Fruit fly (Drosophila melanogaster) whole organism, embryonic: Measurements from ENCODE around the gene Sym.

ENCODE experiments used
- ATbp ChIP-seq: fragments of 200-800 bp; sonication (Bioruptor generic); optimal IDR thresholded peaks from 2 replicates; lab custom pipeline; 2017; ENCODE audit warnings: missing biosample characterization, mild to moderate bottlenecking, missing genetic modification characterization, missing genetic modification reagents
- Aef1 ChIP-seq: fragments of 200-800 bp; sonication (Bioruptor generic); IDR thresholded peaks from 3 replicates; pipeline ENCODE4 v1.3.6; 2022; ENCODE audit warnings: missing biosample characterization, missing genetic modification characterization
- CG10209 ChIP-seq: fragments of 200-800 bp; sonication (Bioruptor generic); optimal IDR thresholded peaks from 3 replicates; lab custom pipeline; 2017; ENCODE audit warnings: missing biosample characterization, mild to moderate bottlenecking, missing genetic modification characterization, missing genetic modification reagents
- CG11093 ChIP-seq: fragments of 200-800 bp; sonication (Bioruptor generic); IDR thresholded peaks from 3 replicates; pipeline ENCODE4 v1.3.6; 2022; ENCODE audit warnings: missing biosample characterization, missing genetic modification characterization
- CG11398 ChIP-seq: fragments of 200-800 bp; sonication (Bioruptor generic); optimal IDR thresholded peaks from 2 replicates; lab custom pipeline; 2016; ENCODE audit warnings: missing biosample characterization, missing genetic modification characterization
- CG11695 ChIP-seq: fragments of 200-800 bp; sonication (Bioruptor generic); IDR thresholded peaks from 3 replicates; pipeline ENCODE4 v1.3.6; 2022; ENCODE audit warnings: missing biosample characterization, missing genetic modification characterization
- CG11696 ChIP-seq: fragments of 200-800 bp; sonication (Bioruptor generic); IDR thresholded peaks from 2 replicates; pipeline ENCODE4 v1.3.6; 2022; ENCODE audit warnings: missing biosample characterization, missing genetic modification characterization
- CG1233 ChIP-seq: fragments of 200-800 bp; sonication (Bioruptor generic); optimal IDR thresholded peaks from 4 replicates; lab custom pipeline; 2018; ENCODE audit warnings: missing biosample characterization, mild to moderate bottlenecking, missing genetic modification characterization
- CG13123 ChIP-seq: fragments of 200-800 bp; sonication (Bioruptor generic); optimal IDR thresholded peaks from 2 replicates; lab custom pipeline; 2016; ENCODE audit warnings: missing biosample characterization, missing genetic modification characterization
- CG13287 ChIP-seq: fragments of 200-800 bp; sonication (Bioruptor generic); IDR thresholded peaks from 2 replicates; pipeline ENCODE4 v1.3.6; 2022; ENCODE audit warnings: missing biosample characterization, missing genetic modification characterization; ENCODE audit not compliant: partially characterized antibody
- CG13296 ChIP-seq: fragments of 200-800 bp; sonication (Bioruptor generic); optimal IDR thresholded peaks from 3 replicates; lab custom pipeline; 2018; ENCODE audit warnings: missing biosample characterization, mild to moderate bottlenecking, missing genetic modification characterization
- CG16815 ChIP-seq: fragments of 200-800 bp; sonication (Bioruptor generic); optimal IDR thresholded peaks from 3 replicates; lab custom pipeline; 2017; ENCODE audit warnings: missing biosample characterization, mild to moderate bottlenecking, missing genetic modification characterization
- CG17568 ChIP-seq: fragments of 200-800 bp; sonication (Bioruptor generic); optimal IDR thresholded peaks from 2 replicates; lab custom pipeline; 2018; ENCODE audit warnings: missing biosample characterization, mild to moderate bottlenecking, missing genetic modification characterization, moderate library complexity
- CG30431 ChIP-seq: fragments of 200-800 bp; sonication (Bioruptor generic); optimal IDR thresholded peaks from 2 replicates; lab custom pipeline; 2017; ENCODE audit warnings: missing biosample characterization, missing genetic modification characterization
- CG32532 ChIP-seq: fragments of 200-800 bp; sonication (Bioruptor generic); IDR thresholded peaks from 2 replicates; pipeline ENCODE4 v1.3.6; 2022; ENCODE audit warnings: missing biosample characterization, missing genetic modification characterization
- CG3281 ChIP-seq: fragments of 200-800 bp; sonication (Bioruptor generic); optimal IDR thresholded peaks from 3 replicates; lab custom pipeline; 2017; ENCODE audit warnings: missing biosample characterization, mild to moderate bottlenecking, missing genetic modification characterization
- CG33213 ChIP-seq: fragments of 200-800 bp; sonication (Bioruptor generic); optimal IDR thresholded peaks from 3 replicates; lab custom pipeline; 2016; ENCODE audit warnings: missing biosample characterization, missing genetic modification characterization
- CG4282 ChIP-seq: fragments of 200-800 bp; sonication (Bioruptor generic); optimal IDR thresholded peaks from 2 replicates; lab custom pipeline; 2016; ENCODE audit warnings: missing biosample characterization, missing genetic modification characterization
- CG7963 ChIP-seq: fragments of 200-800 bp; sonication (Bioruptor generic); IDR thresholded peaks from 3 replicates; pipeline ENCODE4 v1.3.6; 2022; ENCODE audit warnings: missing biosample characterization, missing genetic modification characterization; ENCODE audit not compliant: partially characterized antibody
- CG7987 ChIP-seq: fragments of 200-800 bp; sonication (Bioruptor generic); optimal IDR thresholded peaks from 2 replicates; lab custom pipeline; 2018; ENCODE audit warnings: missing biosample characterization, mild to moderate bottlenecking, missing genetic modification characterization, moderate library complexity
- CG8281 ChIP-seq: fragments of 200-800 bp; sonication (Bioruptor generic); optimal IDR thresholded peaks from 2 replicates; lab custom pipeline; 2018; ENCODE audit warnings: missing biosample characterization, mild to moderate bottlenecking, missing genetic modification characterization, moderate library complexity
- CrebB ChIP-seq: fragments of 200-800 bp; sonication (Bioruptor generic); optimal IDR thresholded peaks from 3 replicates; lab custom pipeline; 2018; ENCODE audit warnings: missing biosample characterization, mild to moderate bottlenecking, missing genetic modification characterization
- Dek ChIP-seq: fragments of 200-800 bp; sonication (Bioruptor generic); optimal IDR thresholded peaks from 3 replicates; lab custom pipeline; 2019; ENCODE audit warnings: missing biosample characterization, mild to moderate bottlenecking, missing genetic modification characterization, moderate library complexity
- Ets65A ChIP-seq: fragments of 200-800 bp; sonication (Bioruptor generic); peaks from one replicate; lab custom pipeline; 2016; ENCODE audit warnings: missing biosample characterization, missing genetic modification characterization
- Fer3 ChIP-seq: fragments of 200-800 bp; sonication (Bioruptor generic); optimal IDR thresholded peaks from 2 replicates; lab custom pipeline; 2018; ENCODE audit warnings: missing biosample characterization, mild to moderate bottlenecking, missing genetic modification characterization, moderate library complexity
- HLH54F ChIP-seq: fragments of 200-800 bp; sonication (Bioruptor generic); optimal IDR thresholded peaks from 3 replicates; lab custom pipeline; 2016; ENCODE audit warnings: missing biosample characterization, missing genetic modification characterization
- HmgZ ChIP-seq: fragments of 200-800 bp; sonication (Bioruptor generic); optimal IDR thresholded peaks from 2 replicates; lab custom pipeline; 2018; ENCODE audit warnings: missing biosample characterization, mild to moderate bottlenecking, missing genetic modification characterization
- Max ChIP-seq: fragments of 200-800 bp; sonication (Bioruptor generic); optimal IDR thresholded peaks from 2 replicates; lab custom pipeline; 2016; ENCODE audit warnings: missing biosample characterization, mild to moderate bottlenecking, missing genetic modification characterization
- Rfx ChIP-seq: fragments of 200-800 bp; sonication (Bioruptor generic); IDR thresholded peaks from 2 replicates; pipeline ENCODE4 v1.3.6; 2022; ENCODE audit warnings: missing biosample characterization, missing genetic modification characterization
- Spps ChIP-seq: fragments of 200-800 bp; sonication (Bioruptor generic); optimal IDR thresholded peaks from 2 replicates; lab custom pipeline; 2018; ENCODE audit warnings: missing biosample characterization, mild to moderate bottlenecking, missing genetic modification characterization
- Ssrp ChIP-seq: fragments of 200-800 bp; sonication (Bioruptor generic); optimal IDR thresholded peaks from 2 replicates; lab custom pipeline; 2018; ENCODE audit warnings: missing biosample characterization, mild to moderate bottlenecking, missing genetic modification characterization, moderate library complexity
- aop ChIP-seq: fragments of 200-800 bp; sonication (Bioruptor generic); IDR thresholded peaks from 2 replicates; pipeline ENCODE4 v1.3.6; 2022; ENCODE audit warnings: missing biosample characterization, missing genetic modification characterization
- ap ChIP-seq: fragments of 200-800 bp; sonication (Bioruptor generic); IDR thresholded peaks from 2 replicates; pipeline ENCODE4 v1.3.6; 2022; ENCODE audit warnings: missing biosample characterization, missing genetic modification characterization
- bsh ChIP-seq, 2 experiments: fragments of 200-800 bp; sonication (Bioruptor generic); optimal IDR thresholded peaks; 2 replicates each; lab custom pipeline; 2017 to 2018; ENCODE audit warnings: mild to moderate bottlenecking in 2 of 2, missing biosample characterization in 2 of 2, missing genetic modification characterization in 2 of 2, moderate library complexity in 1 of 2
- cas ChIP-seq: fragments of 200-800 bp; sonication (Bioruptor generic); IDR thresholded peaks from 2 replicates; pipeline ENCODE4 v1.3.6; 2022; ENCODE audit warnings: missing biosample characterization, missing genetic modification characterization
- corto ChIP-seq: fragments of 200-800 bp; sonication (Bioruptor generic); optimal IDR thresholded peaks from 2 replicates; lab custom pipeline; 2016; ENCODE audit warnings: missing biosample characterization, mild to moderate bottlenecking, missing genetic modification characterization, moderate library complexity
- gem ChIP-seq: fragments of 200-800 bp; sonication (Bioruptor generic); optimal IDR thresholded peaks from 2 replicates; lab custom pipeline; 2019; ENCODE audit warnings: missing biosample characterization, mild to moderate bottlenecking, missing genetic modification characterization, moderate library complexity
- ken ChIP-seq: fragments of 200-800 bp; sonication (Bioruptor generic); IDR thresholded peaks from 3 replicates; pipeline ENCODE4 v1.3.6; 2022; ENCODE audit warnings: missing biosample characterization, missing genetic modification characterization
- klu ChIP-seq: fragments of 200-800 bp; sonication (Bioruptor generic); IDR thresholded peaks from 2 replicates; pipeline ENCODE4 v1.3.6; 2022; ENCODE audit warnings: missing biosample characterization, missing genetic modification characterization
- luna ChIP-seq: fragments of 200-800 bp; sonication (Bioruptor generic); optimal IDR thresholded peaks from 2 replicates; lab custom pipeline; 2016; ENCODE audit warnings: missing biosample characterization, missing genetic modification characterization
- mld ChIP-seq: fragments of 200-800 bp; sonication (Bioruptor generic); IDR thresholded peaks from 3 replicates; pipeline ENCODE4 v1.3.6; 2022; ENCODE audit warnings: missing biosample characterization, missing genetic modification characterization; ENCODE audit not compliant: partially characterized antibody
- nau ChIP-seq: fragments of 200-800 bp; sonication (Bioruptor generic); optimal IDR thresholded peaks from 3 replicates; lab custom pipeline; 2017; ENCODE audit warnings: missing biosample characterization, mild to moderate bottlenecking, missing genetic modification characterization, missing genetic modification reagents
- phol ChIP-seq: fragments of 200-800 bp; sonication (Bioruptor generic); optimal IDR thresholded peaks from 3 replicates; lab custom pipeline; 2018; ENCODE audit warnings: missing biosample characterization, mild to moderate bottlenecking, missing genetic modification characterization, moderate library complexity
- pros ChIP-seq: fragments of 200-800 bp; sonication (Bioruptor generic); optimal IDR thresholded peaks from 3 replicates; lab custom pipeline; 2019; ENCODE audit warnings: missing biosample characterization, mild to moderate bottlenecking, missing genetic modification characterization, moderate library complexity
- repo ChIP-seq: fragments of 200-800 bp; sonication (Bioruptor generic); optimal IDR thresholded peaks from 2 replicates; lab custom pipeline; 2016; ENCODE audit warnings: missing biosample characterization, missing genetic modification characterization
- seq ChIP-seq: fragments of 200-800 bp; sonication (Bioruptor generic); IDR thresholded peaks from 2 replicates; pipeline ENCODE4 v1.3.6; 2022; ENCODE audit warnings: missing biosample characterization, missing genetic modification characterization
- sr ChIP-seq: fragments of 200-800 bp; sonication (Bioruptor generic); IDR thresholded peaks from 3 replicates; pipeline ENCODE4 v1.3.6; 2022; ENCODE audit warnings: missing biosample characterization, missing genetic modification characterization
- sug ChIP-seq: fragments of 200-800 bp; optimal IDR thresholded peaks from 2 replicates; lab custom pipeline; 2019; ENCODE audit warnings: missing biosample characterization, mild to moderate bottlenecking, missing genetic modification characterization, moderate library complexity
- ttk ChIP-seq: fragments of 200-800 bp; sonication (Bioruptor generic); IDR thresholded peaks from 2 replicates; pipeline ENCODE4 v2.1.2; 2022; ENCODE audit warnings: missing biosample characterization, missing genetic modification characterization
- zen2 ChIP-seq: fragments of 200-800 bp; sonication (Bioruptor generic); IDR thresholded peaks from 3 replicates; pipeline ENCODE4 v1.3.6; 2022; ENCODE audit warnings: missing biosample characterization, missing genetic modification characterization; ENCODE audit not compliant: partially characterized antibody

Sym gene

DNA sequence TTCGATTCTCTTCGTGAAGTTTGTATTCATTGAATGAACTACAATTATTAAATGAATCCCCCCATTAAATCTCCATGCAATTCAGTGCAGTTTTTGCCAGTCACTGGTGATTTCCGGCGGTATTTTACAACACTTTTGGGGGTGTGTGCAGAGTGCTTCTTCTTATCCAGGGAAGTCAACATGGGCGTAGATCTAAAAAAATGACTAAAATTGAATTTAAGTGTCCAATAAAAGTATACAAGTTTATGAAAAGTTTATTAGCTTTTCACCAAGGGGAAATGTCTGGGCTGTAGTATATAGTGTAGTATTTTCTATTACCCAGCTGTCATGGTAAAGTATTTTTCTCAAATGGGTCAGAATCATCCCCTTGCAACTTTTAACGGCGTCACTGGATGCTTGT lies 49.2 kb upstream of the Sym start, which contains the start of gene Hpf1 (continued):
- TF ChIP-seq Rfx (GFP tag; lab: Robert Waterston, UW) (peak; percentile 99), HmgZ (tag; lab: Kevin White, UChicago) (peak; percentile 99), phol (tag; lab: Kevin White, UChicago) (peak; percentile 98), CG13296 (GFP tag; lab: Kevin White, UChicago) (peak; percentile 99), CG13287 (GFP tag; lab: Robert Waterston, UW) (peak; percentile 42; the same call in 1 of the 2 replicates), bsh (GFP tag; optimal IDR thresholded peaks at IDR 0.05; lab: Kevin White, UChicago) (peak; percentile 97 to 98), CG11093 (GFP tag; lab: Robert Waterston, UW) (peak; percentile 98), Spps (peak; percentile 94), ap (GFP tag; lab: Robert Waterston, UW) (peak; percentile 95), Aef1 (peak; percentile 98), sug (tag; lab: Kevin White, UChicago) (peak; percentile 97), CrebB (tag; lab: Kevin White, UChicago) (peak; percentile 98), CG33213 (GFP tag; lab: Kevin White, UChicago) (peak; percentile 98), CG8281 (tag; lab: Kevin White, UChicago) (peak; percentile 91), gem (peak; percentile 99), luna (GFP tag; lab: Kevin White, UChicago) (peak; percentile 97), CG11695 (GFP tag; lab: Robert Waterston, UW) (peak; percentile 99), HLH54F (GFP tag; lab: Kevin White, UChicago) (peak; percentile 99), CG32532 (GFP tag; lab: Robert Waterston, UW) (peak; percentile 99), CG13123 (GFP tag; lab: Kevin White, UChicago) (peak; percentile 95), CG1233 (peak; percentile 97), seq (GFP tag; lab: Robert Waterston, UW) (peak; percentile 99), mld (GFP tag; lab: Robert Waterston, UW) (no peak), CG7987 (GFP tag; lab: Kevin White, UChicago) (peak; percentile 95), CG17568 (GFP tag; lab: Kevin White, UChicago) (peak; percentile 97), zen2 (GFP tag; lab: Robert Waterston, UW) (no peak), Dek (tag; lab: Kevin White, UChicago) (peak; percentile 97), CG4282 (GFP tag; lab: Kevin White, UChicago) (peak; percentile 97), ATbp (GFP tag; lab: Kevin White, UChicago) (peak; percentile 95), CG10209 (GFP tag; lab: Kevin White, UChicago) (peak; percentile 98), repo (GFP tag; lab: Kevin White, UChicago) (peak; percentile 97), Ets65A (GFP tag; lab: Kevin White, UChicago) (peak; percentile 100), CG30431 (GFP tag; lab: Kevin White, UChicago) (peak; percentile 98), Fer3 (peak; percentile 98), cas (GFP tag; lab: Robert Waterston, UW) (peak; percentile 96), ken (peak; percentile 97), CG11398 (peak; percentile 98), CG3281 (GFP tag; lab: Kevin White, UChicago) (peak; percentile 99), Ssrp (tag; lab: Kevin White, UChicago) (peak; percentile 97), CG7963 (no peak), corto (GFP tag; lab: Kevin White, UChicago) (peak; percentile 98), CG11696 (GFP tag; lab: Robert Waterston, UW) (peak; percentile 90), CG16815 (peak; percentile 98), ttk (GFP tag; lab: Robert Waterston, UW) (peak; percentile 94), Max (peak; percentile 98), aop (GFP tag; lab: Robert Waterston, UW) (peak; percentile 91), klu (GFP tag; lab: Robert Waterston, UW) (peak; percentile 96), nau (GFP tag; lab: Kevin White, UChicago) (peak; percentile 98), sr (GFP tag; lab: Robert Waterston, UW) (peak; percentile 86; the same call in 2 of the 3 replicates), pros (GFP tag; lab: Kevin White, UChicago) (peak; percentile 30)
